Worm (Caenorhabditis elegans) whole organism, L1 larva: Measurements from ENCODE around the gene dct-1.

Experiments used
- dsc-1 ChIP-seq: sonication (generic microtip); optimal IDR thresholded peaks from 2 replicates; lab custom pipeline; 2016; ENCODE audit warnings: mild to moderate bottlenecking, missing genetic modification characterization, missing compliant biosample characterization
- fos-1 ChIP-seq: fragments of 150-350 bp; optimal IDR thresholded peaks from 2 replicates; lab custom pipeline; 2014; ENCODE audit warnings: missing biosample characterization, missing genetic modification characterization
- mep-1 ChIP-seq: fragments of 150-350 bp; optimal IDR thresholded peaks from 2 replicates; lab custom pipeline; 2014; ENCODE audit warnings: missing biosample characterization, missing genetic modification characterization
- pqm-1 ChIP-seq: sonication (generic microtip); optimal IDR thresholded peaks from 3 replicates; lab custom pipeline; 2017; ENCODE audit warnings: missing biosample characterization, missing genetic modification characterization
- sox-4 ChIP-seq: sonication (generic microtip); optimal IDR thresholded peaks from 2 replicates; lab custom pipeline; 2016; ENCODE audit warnings: missing genetic modification characterization, missing compliant biosample characterization
- unc-62 ChIP-seq: fragments of 150-350 bp; optimal IDR thresholded peaks from 2 replicates; lab custom pipeline; 2014; ENCODE audit warnings: missing biosample characterization, missing genetic modification reagents, missing genetic modification characterization

DNA sequence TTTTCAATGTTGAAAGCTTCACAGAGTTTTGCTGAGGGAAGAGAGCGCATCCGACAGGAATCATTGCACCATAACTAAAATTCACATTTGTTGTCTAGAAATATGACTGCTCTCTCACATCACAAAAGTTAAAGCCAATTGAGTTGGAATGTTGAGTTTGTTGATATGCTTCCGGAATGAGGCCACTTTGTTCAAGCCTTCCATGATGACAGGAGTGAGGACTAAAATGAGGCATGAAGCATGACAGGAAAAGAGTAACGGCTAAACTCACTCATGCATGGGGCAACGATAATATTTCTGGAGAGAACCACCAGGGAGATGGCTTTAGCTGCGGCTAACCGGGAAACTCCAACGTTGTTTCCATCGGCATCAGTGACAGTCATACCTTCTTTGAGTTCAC is 2.3 kb downstream of the dct-1 start:
- TF ChIP-seq sox-4 (tag; lab: Kevin White, UChicago) (no peak), pqm-1 (tag; lab: Kevin White, UChicago) (no peak), fos-1 (no peak), unc-62 (no peak), dsc-1 (tag; lab: Kevin White, UChicago) (no peak), mep-1 (tag; lab: Kevin White, UChicago) (no peak)
